Fruit fly (Drosophila melanogaster): ENCODE measurements around the gene Gr93c.

The Gr93c gene

DNA sequence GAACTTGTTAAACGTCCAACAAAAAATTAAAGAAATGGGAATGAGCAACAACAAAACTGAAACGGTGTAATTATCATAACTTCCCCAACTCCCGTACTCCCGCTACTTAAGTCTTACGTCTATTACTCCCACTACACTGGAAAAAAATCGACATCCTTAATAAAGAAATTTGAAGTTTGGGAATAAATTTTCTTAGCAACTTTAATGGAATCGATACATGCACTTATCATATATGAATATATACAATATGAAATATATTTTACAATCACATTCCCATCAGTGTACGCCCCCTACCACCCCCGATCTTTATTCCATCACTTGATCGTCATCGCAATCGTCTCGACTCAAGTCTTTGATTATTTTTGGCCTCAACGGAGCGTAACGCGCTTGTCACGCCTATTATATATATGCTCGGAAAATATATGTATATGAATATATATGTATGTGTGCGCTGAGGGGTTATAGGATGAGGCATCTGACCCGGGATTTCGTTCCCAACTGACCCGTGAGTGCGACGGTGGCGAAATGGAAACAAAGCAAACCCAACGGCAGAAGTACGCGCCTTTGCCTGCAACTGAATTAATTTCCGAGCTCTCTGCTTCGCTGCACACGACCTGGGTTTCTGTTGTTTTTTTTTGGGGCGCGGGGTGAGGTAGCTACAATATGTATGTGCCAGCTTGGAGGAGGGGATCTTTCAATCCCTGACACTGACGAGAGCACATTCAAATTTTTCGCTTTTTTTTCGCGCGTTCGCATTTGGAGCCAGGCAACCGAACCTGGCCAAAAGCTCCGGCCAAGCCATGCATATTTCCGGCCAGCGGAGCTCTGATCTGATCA is 10.6 kb downstream of the Gr93c start (continued):
- no peak for TF ChIP-seq CG30431 (GFP tag; optimal IDR thresholded peaks at IDR 0.05)
- peak; percentile 70 for TF ChIP-seq CG17829 (tag; optimal IDR thresholded peaks at IDR 0.05)
- peak; percentile 66 for TF ChIP-seq CG12391 (tag; optimal IDR thresholded peaks at IDR 0.05)
- TF ChIP-seq dysf (GFP tag; IDR thresholded peaks at IDR 0.05): 0 out of 3 replicates have a peak, but pooled peaks have one; percentile 40
- TF ChIP-seq Sox102F (GFP tag; optimal IDR thresholded peaks at IDR 0.05): peak; percentile 63
- TF ChIP-seq CG17912 (GFP tag; optimal IDR thresholded peaks at IDR 0.05): no peak
- peak; percentile 67 for TF ChIP-seq CG8388 (GFP tag; optimal IDR thresholded peaks at IDR 0.05)
- TF ChIP-seq CG15601 (tag; optimal IDR thresholded peaks at IDR 0.05): peak; percentile 29
- TF ChIP-seq kah (GFP tag; optimal IDR thresholded peaks at IDR 0.05): no peak
- peak; percentile 51 for TF ChIP-seq Oli (tag; optimal IDR thresholded peaks at IDR 0.05)
- peak; percentile 14 for TF ChIP-seq grn (GFP tag; optimal IDR thresholded peaks at IDR 0.05)
- peak; percentile 66 for TF ChIP-seq CG2712 (tag; optimal IDR thresholded peaks at IDR 0.05)
- TF ChIP-seq crol (GFP tag; IDR thresholded peaks at IDR 0.05): peak; percentile 59
- TF ChIP-seq CG7357 (GFP tag; IDR thresholded peaks at IDR 0.05): 0 out of 3 replicates have a peak, but pooled peaks have one; percentile 8
- TF ChIP-seq CG13424 (tag; optimal IDR thresholded peaks at IDR 0.05): peak; percentile 37
- TF ChIP-seq esg (GFP tag; conservative IDR thresholded peaks at IDR 0.05): no peak
- TF ChIP-seq gsb-n (tag; optimal IDR thresholded peaks at IDR 0.05): peak; percentile 64
- no peak for TF ChIP-seq Bdp1 (GFP tag; optimal IDR thresholded peaks at IDR 0.05)
- TF ChIP-seq CG31441 (GFP tag; IDR thresholded peaks at IDR 0.05): peak; percentile 63
- TF ChIP-seq CG7839 (tag; optimal IDR thresholded peaks at IDR 0.05): peak; percentile 45
- peak; percentile 28; the same call in 1 of the 2 replicates for TF ChIP-seq ttk (GFP tag; IDR thresholded peaks at IDR 0.05)
- TF ChIP-seq odd (GFP tag; optimal IDR thresholded peaks at IDR 0.05): peak; percentile 40
- TF ChIP-seq sc (optimal IDR thresholded peaks at IDR 0.05): no peak
- peak; percentile 34 for TF ChIP-seq sc (GFP tag; optimal IDR thresholded peaks at IDR 0.05)
- no peak for TF ChIP-seq CG43689 (GFP tag; IDR thresholded peaks at IDR 0.05)
- TF ChIP-seq CG12659 (GFP tag; optimal IDR thresholded peaks at IDR 0.05): peak; percentile 15
- TF ChIP-seq lab (GFP tag; optimal IDR thresholded peaks at IDR 0.05): peak; percentile 10
- TF ChIP-seq CG1792 (GFP tag; optimal IDR thresholded peaks at IDR 0.05): no peak
- TF ChIP-seq NC2α (GFP tag; optimal IDR thresholded peaks at IDR 0.05): no peak
- no peak for TF ChIP-seq ftz-f1 (GFP tag; optimal IDR thresholded peaks at IDR 0.05)
- TF ChIP-seq chm (GFP tag; IDR thresholded peaks at IDR 0.05): no peak
- no peak for TF ChIP-seq schlank (tag; optimal IDR thresholded peaks at IDR 0.05)
- TF ChIP-seq CG15269 (tag; optimal IDR thresholded peaks at IDR 0.05): peak; percentile 21
- peak in 1 of 2 experiments; percentile 78 for TF ChIP-seq bsh (GFP tag; optimal IDR thresholded peaks at IDR 0.05)
- peak; percentile 3 for TF ChIP-seq CG1529 (GFP tag; optimal IDR thresholded peaks at IDR 0.05)
- peak; percentile 24 for TF ChIP-seq Hr3 (GFP tag; optimal IDR thresholded peaks at IDR 0.05)
- TF ChIP-seq HLH54F (GFP tag; optimal IDR thresholded peaks at IDR 0.05): no peak
- TF ChIP-seq CG2678 (tag; optimal IDR thresholded peaks at IDR 0.05): peak; percentile 7
- peak; percentile 58 for TF ChIP-seq grau (tag; optimal IDR thresholded peaks at IDR 0.05)
- TF ChIP-seq chinmo (GFP tag; IDR thresholded peaks at IDR 0.05; ENCODE audit: partially characterized antibody): 0 out of 4 replicates have a peak, but pooled peaks have one; percentile 26
- no peak for TF ChIP-seq CG16779 (GFP tag; IDR thresholded peaks at IDR 0.05)
- no peak for TF ChIP-seq D (optimal IDR thresholded peaks at IDR 0.05)
- peak; percentile 27 for TF ChIP-seq D (GFP tag; optimal IDR thresholded peaks at IDR 0.05)
- TF ChIP-seq CG14710 (tag; optimal IDR thresholded peaks at IDR 0.05): peak; percentile 2
- TF ChIP-seq CG10267 (tag; optimal IDR thresholded peaks at IDR 0.05): peak; percentile 18
- no peak for TF ChIP-seq Bgb (GFP tag; IDR thresholded peaks at IDR 0.05; ENCODE audit: partially characterized antibody)
- 0 out of 2 replicates have a peak, but pooled peaks have one; percentile 10 for TF ChIP-seq HLH3B (GFP tag; IDR thresholded peaks at IDR 0.05)
- peak; percentile 52 for TF ChIP-seq CG10979 (tag; optimal IDR thresholded peaks at IDR 0.05)

Data from whole organism, embryonic.